Fruit fly (Drosophila melanogaster) whole organism, embryonic: ENCODE results near the gene CG12951.

ENCODE experiments used
- Abd-B ChIP-seq: fragments of 200-800 bp; sonication (Bioruptor generic); optimal IDR thresholded peaks from 2 replicates; lab custom pipeline; 2018; ENCODE audit warnings: missing biosample characterization, mild to moderate bottlenecking, missing genetic modification characterization, moderate library complexity
- Ada2b ChIP-seq: fragments of 200-800 bp; sonication (Bioruptor generic); IDR thresholded peaks from 2 replicates; pipeline ENCODE4 v1.3.6; 2022; ENCODE audit warnings: missing biosample characterization, missing genetic modification characterization
- BEAF-32 ChIP-seq: fragments of 200-800 bp; sonication (Bioruptor generic); optimal IDR thresholded peaks from 3 replicates; lab custom pipeline; 2017; ENCODE audit warnings: missing biosample characterization, missing genetic modification characterization, mild to moderate bottlenecking, moderate library complexity, missing genetic modification reagents
- Bdp1 ChIP-seq: fragments of 200-800 bp; sonication (Bioruptor generic); optimal IDR thresholded peaks from 3 replicates; lab custom pipeline; 2016; ENCODE audit warnings: missing biosample characterization, missing genetic modification characterization
- CG10267 ChIP-seq: fragments of 200-800 bp; sonication (Bioruptor generic); optimal IDR thresholded peaks from 2 replicates; lab custom pipeline; 2018; ENCODE audit warnings: missing biosample characterization, mild to moderate bottlenecking, missing genetic modification characterization, moderate library complexity
- CG10366 ChIP-seq: fragments of 200-800 bp; sonication (Bioruptor generic); IDR thresholded peaks from 2 replicates; pipeline ENCODE4 v1.3.6; 2022; ENCODE audit warnings: missing biosample characterization, missing genetic modification characterization
- CG10565 ChIP-seq: fragments of 200-800 bp; sonication (Bioruptor generic); optimal IDR thresholded peaks from 3 replicates; lab custom pipeline; 2016; ENCODE audit warnings: missing biosample characterization, mild to moderate bottlenecking, missing genetic modification characterization
- CG15601 ChIP-seq: fragments of 200-800 bp; sonication (Bioruptor generic); optimal IDR thresholded peaks from 3 replicates; lab custom pipeline; 2019; ENCODE audit warnings: missing biosample characterization, mild to moderate bottlenecking, missing genetic modification characterization, moderate library complexity
- CG1792 ChIP-seq: fragments of 200-800 bp; sonication (Bioruptor generic); optimal IDR thresholded peaks from 2 replicates; lab custom pipeline; 2016; ENCODE audit warnings: missing biosample characterization, missing genetic modification characterization
- CG2129 ChIP-seq: fragments of 200-800 bp; sonication (Bioruptor generic); IDR thresholded peaks from 2 replicates; pipeline ENCODE4 v1.3.6; 2022; ENCODE audit warnings: missing biosample characterization, missing genetic modification characterization; ENCODE audit not compliant: partially characterized antibody
- CG2202 ChIP-seq: fragments of 200-800 bp; sonication (Bioruptor generic); optimal IDR thresholded peaks from 2 replicates; lab custom pipeline; 2018; ENCODE audit warnings: missing biosample characterization, mild to moderate bottlenecking, missing genetic modification characterization
- CG32767 ChIP-seq: fragments of 200-800 bp; sonication (Bioruptor generic); IDR thresholded peaks from 2 replicates; pipeline ENCODE4 v1.3.6; 2022; ENCODE audit warnings: missing biosample characterization, missing genetic modification characterization
- CG3281 ChIP-seq: fragments of 200-800 bp; sonication (Bioruptor generic); optimal IDR thresholded peaks from 3 replicates; lab custom pipeline; 2017; ENCODE audit warnings: missing biosample characterization, mild to moderate bottlenecking, missing genetic modification characterization
- CG3407 ChIP-seq: fragments of 200-800 bp; sonication (Bioruptor generic); optimal IDR thresholded peaks from 2 replicates; lab custom pipeline; 2018; ENCODE audit warnings: missing biosample characterization, mild to moderate bottlenecking, missing genetic modification characterization
- CG3847 ChIP-seq: fragments of 200-800 bp; sonication (Bioruptor generic); IDR thresholded peaks from 2 replicates; pipeline ENCODE4 v1.3.6; 2022; ENCODE audit warnings: missing biosample characterization, missing genetic modification characterization
- CG43689 ChIP-seq: fragments of 200-800 bp; sonication (Bioruptor generic); IDR thresholded peaks from 2 replicates; pipeline ENCODE4 v1.3.6; 2022; ENCODE audit warnings: missing biosample characterization, missing genetic modification characterization
- CG4820 ChIP-seq: fragments of 200-800 bp; sonication (Bioruptor generic); optimal IDR thresholded peaks from 3 replicates; lab custom pipeline; 2016; ENCODE audit warnings: missing biosample characterization, missing genetic modification characterization
- CG5953 ChIP-seq: fragments of 200-800 bp; sonication (Bioruptor generic); IDR thresholded peaks from 2 replicates; pipeline ENCODE4 v1.3.6; 2022; ENCODE audit warnings: missing biosample characterization, missing genetic modification characterization
- CG6791 ChIP-seq: fragments of 200-800 bp; sonication (Bioruptor generic); IDR thresholded peaks from 3 replicates; pipeline ENCODE4 v1.3.6; 2022; ENCODE audit warnings: missing biosample characterization, missing genetic modification characterization; ENCODE audit not compliant: partially characterized antibody
- CG6813 ChIP-seq: fragments of 200-800 bp; sonication (Bioruptor generic); optimal IDR thresholded peaks from 2 replicates; lab custom pipeline; 2017; ENCODE audit warnings: missing biosample characterization, missing genetic modification characterization, mild to moderate bottlenecking, moderate library complexity, missing genetic modification reagents
- CG7372 ChIP-seq: fragments of 200-800 bp; sonication (Bioruptor generic); IDR thresholded peaks from 2 replicates; pipeline ENCODE4 v1.3.6; 2022; ENCODE audit warnings: missing biosample characterization, missing genetic modification characterization
- CG7786 ChIP-seq: fragments of 200-800 bp; sonication (Bioruptor generic); optimal IDR thresholded peaks from 2 replicates; lab custom pipeline; 2016; ENCODE audit warnings: missing biosample characterization, missing genetic modification characterization
- CrebB ChIP-seq: fragments of 200-800 bp; sonication (Bioruptor generic); optimal IDR thresholded peaks from 3 replicates; lab custom pipeline; 2018; ENCODE audit warnings: missing biosample characterization, mild to moderate bottlenecking, missing genetic modification characterization
- Ets65A ChIP-seq: fragments of 200-800 bp; sonication (Bioruptor generic); peaks from one replicate; lab custom pipeline; 2016; ENCODE audit warnings: missing biosample characterization, missing genetic modification characterization
- Gsc ChIP-seq: fragments of 200-800 bp; sonication (Bioruptor generic); IDR thresholded peaks from 2 replicates; pipeline ENCODE4 v1.3.6; 2022; ENCODE audit warnings: missing biosample characterization, missing genetic modification characterization
- HHEX ChIP-seq: fragments of 200-800 bp; sonication (Bioruptor generic); optimal IDR thresholded peaks from 3 replicates; lab custom pipeline; 2017; ENCODE audit warnings: missing biosample characterization, mild to moderate bottlenecking, missing genetic modification characterization, missing genetic modification reagents
- Mad ChIP-seq: fragments of 200-800 bp; sonication (Bioruptor generic); optimal IDR thresholded peaks from 2 replicates; lab custom pipeline; 2016; ENCODE audit warnings: missing biosample characterization, missing genetic modification characterization
- Sin3A ChIP-seq: fragments of >200 bp; optimal IDR thresholded peaks from 2 replicates; lab custom pipeline; 2018
- YL-1 ChIP-seq: fragments of 200-800 bp; sonication (Bioruptor generic); optimal IDR thresholded peaks from 3 replicates; lab custom pipeline; 2017; ENCODE audit warnings: missing biosample characterization, mild to moderate bottlenecking, missing genetic modification characterization
- cato ChIP-seq: fragments of 200-800 bp; sonication (Bioruptor generic); optimal IDR thresholded peaks from 2 replicates; lab custom pipeline; 2016; ENCODE audit warnings: missing biosample characterization, missing genetic modification characterization, borderline replicate concordance
- caup ChIP-seq: fragments of 200-800 bp; sonication (Bioruptor generic); optimal IDR thresholded peaks from 3 replicates; lab custom pipeline; 2017; ENCODE audit warnings: missing biosample characterization, mild to moderate bottlenecking, missing genetic modification characterization, moderate library complexity; ENCODE audit not compliant: severe bottlenecking
- ci ChIP-seq: fragments of 200-800 bp; sonication (Bioruptor generic); IDR thresholded peaks from 3 replicates; pipeline ENCODE4 v1.3.6; 2022; ENCODE audit warnings: missing biosample characterization, missing genetic modification characterization
- disco-r ChIP-seq: fragments of 200-800 bp; sonication (Bioruptor generic); optimal IDR thresholded peaks from 2 replicates; lab custom pipeline; 2016; ENCODE audit warnings: missing biosample characterization, missing genetic modification characterization
- dmrt11E ChIP-seq: fragments of 200-800 bp; sonication (Bioruptor generic); optimal IDR thresholded peaks from 3 replicates; lab custom pipeline; 2018; ENCODE audit warnings: missing biosample characterization, mild to moderate bottlenecking, missing genetic modification characterization, moderate library complexity
- gce ChIP-seq: fragments of 200-800 bp; sonication (Bioruptor generic); IDR thresholded peaks from 3 replicates; pipeline ENCODE4 v1.3.6; 2022; ENCODE audit warnings: missing biosample characterization, missing genetic modification characterization
- gcm2 ChIP-seq: fragments of 200-800 bp; sonication (Bioruptor generic); optimal IDR thresholded peaks from 2 replicates; lab custom pipeline; 2016; ENCODE audit warnings: missing biosample characterization, missing genetic modification characterization
- gro ChIP-seq: fragments of 200-800 bp; sonication (Bioruptor generic); optimal IDR thresholded peaks from 2 replicates; lab custom pipeline; 2016; ENCODE audit warnings: missing biosample characterization, missing genetic modification characterization
- lbe ChIP-seq: fragments of 200-800 bp; sonication (Bioruptor generic); optimal IDR thresholded peaks from 2 replicates; lab custom pipeline; 2016; ENCODE audit warnings: missing biosample characterization, mild to moderate bottlenecking, missing genetic modification characterization
- pfk ChIP-seq: fragments of 200-800 bp; sonication (Bioruptor generic); optimal IDR thresholded peaks from 2 replicates; lab custom pipeline; 2018; ENCODE audit warnings: missing biosample characterization, mild to moderate bottlenecking, missing genetic modification characterization, moderate library complexity
- rib ChIP-seq: fragments of 200-800 bp; sonication (Bioruptor generic); IDR thresholded peaks from 2 replicates; pipeline ENCODE4 v1.3.6; 2022; ENCODE audit warnings: missing biosample characterization, missing genetic modification characterization
- row ChIP-seq: fragments of 200-800 bp; sonication (Bioruptor generic); IDR thresholded peaks from 3 replicates; pipeline ENCODE4 v1.3.6; 2022; ENCODE audit warnings: missing biosample characterization, missing genetic modification characterization
- sens ChIP-seq: fragments of 200-800 bp; sonication (Bioruptor generic); peaks from one replicate; lab custom pipeline; 2016; ENCODE audit warnings: missing biosample characterization, missing genetic modification characterization
- seq ChIP-seq: fragments of 200-800 bp; sonication (Bioruptor generic); IDR thresholded peaks from 2 replicates; pipeline ENCODE4 v1.3.6; 2022; ENCODE audit warnings: missing biosample characterization, missing genetic modification characterization
- sug ChIP-seq: fragments of 200-800 bp; optimal IDR thresholded peaks from 2 replicates; lab custom pipeline; 2019; ENCODE audit warnings: missing biosample characterization, mild to moderate bottlenecking, missing genetic modification characterization, moderate library complexity
- tll ChIP-seq, 2 experiments: fragments of 200-800 bp in 1 of 2; fragments of >200 bp in 1 of 2; sonication (Bioruptor generic) in 1 of 2; optimal IDR thresholded peaks; 2 replicates each; lab custom pipeline; 2017 to 2019; ENCODE audit warnings: missing biosample characterization in 2 of 2, missing genetic modification characterization in 2 of 2, mild to moderate bottlenecking in 1 of 2, moderate library complexity in 1 of 2
- ttk ChIP-seq: fragments of 200-800 bp; sonication (Bioruptor generic); IDR thresholded peaks from 2 replicates; pipeline ENCODE4 v2.1.2; 2022; ENCODE audit warnings: missing biosample characterization, missing genetic modification characterization
- tx ChIP-seq: fragments of 200-800 bp; sonication (Bioruptor generic); optimal IDR thresholded peaks from 2 replicates; lab custom pipeline; 2016; ENCODE audit warnings: missing biosample characterization, missing genetic modification characterization
- unpg ChIP-seq: fragments of 200-800 bp; sonication (Bioruptor generic); optimal IDR thresholded peaks from 3 replicates; lab custom pipeline; 2018; ENCODE audit warnings: missing biosample characterization, mild to moderate bottlenecking, missing genetic modification characterization, moderate library complexity

The CG12951 gene

dm6 chr3R:9330231-9330630, at the start of gene CG12951:
Gene CG12951, minus strand, starts transcription at chr3R:9330331.
- 0 out of 2 replicates have a peak, but pooled peaks have one; percentile 10 for TF ChIP-seq CG5953 (GFP tag; lab: Robert Waterston, UW)
- TF ChIP-seq sug, result peak; percentile 52
- TF ChIP-seq CG3407 (GFP tag; lab: Kevin White, UChicago), result no peak

- TF ChIP-seq Gsc (no peak), CG15601 (tag; lab: Kevin White, UChicago) (peak; percentile 78), gcm2 (GFP tag; lab: Kevin White, UChicago) (no peak), CrebB (tag; lab: Kevin White, UChicago) (no peak), tx (GFP tag; lab: Kevin White, UChicago) (no peak), CG2202 (tag; lab: Kevin White, UChicago) (peak; percentile 79), CG32767 (no peak), Mad (GFP tag; lab: Kevin White, UChicago) (no peak), seq (GFP tag; lab: Robert Waterston, UW) (no peak), row (GFP tag; lab: Robert Waterston, UW) (peak; percentile 68), CG7372 (GFP tag; lab: Robert Waterston, UW) (no peak), CG6791 (GFP tag; lab: Robert Waterston, UW) (no peak), CG10366 (GFP tag; lab: Robert Waterston, UW) (no peak), gro (GFP tag; lab: Kevin White, UChicago) (no peak), rib (GFP tag; lab: Robert Waterston, UW) (no peak), cato (GFP tag; lab: Kevin White, UChicago) (no peak), sens (GFP tag; lab: Kevin White, UChicago) (peak; percentile 97), Abd-B (GFP tag; lab: Kevin White, UChicago) (peak; percentile 9), CG3847 (GFP tag; lab: Robert Waterston, UW) (no peak), gce (GFP tag; lab: Robert Waterston, UW) (no peak), pfk (no peak), dmrt11E (tag; lab: Kevin White, UChicago) (peak; percentile 93), CG2129 (no peak), Bdp1 (no peak), Ets65A (GFP tag; lab: Kevin White, UChicago) (peak; percentile 32), CG43689 (GFP tag; lab: Robert Waterston, UW) (no peak), CG7786 (GFP tag; lab: Kevin White, UChicago) (no peak), CG6813 (GFP tag; lab: Kevin White, UChicago) (peak; percentile 22), CG10267 (tag; lab: Kevin White, UChicago) (peak; percentile 86), YL-1 (no peak), ttk (GFP tag; lab: Robert Waterston, UW) (no peak), HHEX (GFP tag; lab: Kevin White, UChicago) (peak; percentile 25), Ada2b (GFP tag; lab: Robert Waterston, UW) (no peak), unpg (GFP tag; lab: Kevin White, UChicago) (peak; percentile 59), CG4820 (peak; percentile 47), CG1792 (GFP tag; lab: Kevin White, UChicago) (no peak), disco-r (GFP tag; lab: Kevin White, UChicago) (no peak), lbe (GFP tag; lab: Kevin White, UChicago) (peak; percentile 84), ci (GFP tag; lab: Robert Waterston, UW) (no peak), CG3281 (GFP tag; lab: Kevin White, UChicago) (peak; percentile 20), BEAF-32 (no peak), tll (GFP tag; optimal IDR thresholded peaks at IDR 0.05; lab: Kevin White, UChicago) (peak in 1 of 2 experiments; percentile 81), caup (GFP tag; lab: Kevin White, UChicago) (no peak), CG10565 (no peak), Sin3A (no peak)
Observed at dm6 chr3R:9378644-9379411, 48.7 kb upstream of the CG12951 start.
